Worm (Caenorhabditis elegans) whole organism, mixed stage, embryonic: Measurements from ENCODE around the gene ubc-26.
A peak's percentile ranks its signal among the peaks of the same experiment; 100 is the strongest.

Source experiments
- M03D4.4 ChIP-seq: sonication (generic microtip); optimal IDR thresholded peaks from 2 replicates; lab custom pipeline; 2017; ENCODE audit warnings: mild to moderate bottlenecking, missing genetic modification characterization, missing compliant biosample characterization
- bed-3 ChIP-seq: fragments of 200-800 bp; sonication (Bioruptor generic); optimal IDR thresholded peaks from 3 replicates; lab custom pipeline; 2018; ENCODE audit warnings: mild to moderate bottlenecking, missing genetic modification characterization, moderate library complexity, missing compliant biosample characterization
- blmp-1 ChIP-seq: fragments of 150-350 bp; optimal IDR thresholded peaks from 2 replicates; lab custom pipeline; 2014; ENCODE audit warnings: missing biosample characterization, missing genetic modification characterization
- ceh-43 ChIP-seq: fragments of 200-800 bp; sonication (Bioruptor generic); optimal IDR thresholded peaks from 2 replicates; lab custom pipeline; 2018; ENCODE audit warnings: mild to moderate bottlenecking, missing genetic modification characterization, moderate library complexity, missing compliant biosample characterization
- ceh-83 ChIP-seq: fragments of 200-800 bp; sonication (Bioruptor generic); optimal IDR thresholded peaks from 2 replicates; lab custom pipeline; 2018; ENCODE audit warnings: mild to moderate bottlenecking, missing genetic modification characterization, missing compliant biosample characterization
- ces-1 ChIP-seq: fragments of 150-350 bp; optimal IDR thresholded peaks from 2 replicates; lab custom pipeline; 2014; ENCODE audit warnings: missing biosample characterization, missing genetic modification reagents, missing genetic modification characterization
- cnd-1 ChIP-seq: fragments of 200-800 bp; sonication (Bioruptor generic); optimal IDR thresholded peaks from 2 replicates; lab custom pipeline; 2018; ENCODE audit warnings: mild to moderate bottlenecking, missing genetic modification characterization, missing compliant biosample characterization
- drap-1 ChIP-seq: fragments of 200-800 bp; sonication (Bioruptor generic); optimal IDR thresholded peaks from 3 replicates; lab custom pipeline; 2018; ENCODE audit warnings: mild to moderate bottlenecking, missing genetic modification characterization, missing compliant biosample characterization
- elt-1 ChIP-seq: sonication (generic microtip); optimal IDR thresholded peaks from 2 replicates; lab custom pipeline; 2017; ENCODE audit warnings: missing genetic modification characterization, mild to moderate bottlenecking, missing compliant biosample characterization, antibody characterized with exemption, moderate library complexity, borderline replicate concordance; ENCODE audit not compliant: insufficient read depth
- elt-3 ChIP-seq: fragments of 150-350 bp; optimal IDR thresholded peaks from 2 replicates; lab custom pipeline; 2014; ENCODE audit warnings: missing biosample characterization, missing genetic modification characterization
- ham-2 ChIP-seq: fragments of 200-800 bp; sonication (Bioruptor generic); optimal IDR thresholded peaks from 2 replicates; lab custom pipeline; 2018; ENCODE audit warnings: mild to moderate bottlenecking, missing genetic modification characterization, missing compliant biosample characterization
- hlh-1 ChIP-seq: fragments of 150-350 bp; optimal IDR thresholded peaks from 2 replicates; lab custom pipeline; 2014; ENCODE audit warnings: missing biosample characterization, missing genetic modification reagents, missing genetic modification characterization
- lin-32 ChIP-seq: fragments of 200-800 bp; sonication (Bioruptor generic); optimal IDR thresholded peaks from 2 replicates; lab custom pipeline; 2018; ENCODE audit warnings: mild to moderate bottlenecking, missing genetic modification characterization, missing compliant biosample characterization
- lsy-2 ChIP-seq: fragments of 150-350 bp; optimal IDR thresholded peaks from 2 replicates; lab custom pipeline; 2014; ENCODE audit warnings: missing biosample characterization, missing genetic modification characterization
- mab-5 ChIP-seq: fragments of 150-350 bp; optimal IDR thresholded peaks from 2 replicates; lab custom pipeline; 2014; ENCODE audit warnings: missing biosample characterization, missing genetic modification characterization
- mls-2 ChIP-seq: sonication (generic microtip); optimal IDR thresholded peaks from 2 replicates; lab custom pipeline; 2016; ENCODE audit warnings: mild to moderate bottlenecking, missing genetic modification characterization, moderate library complexity, missing compliant biosample characterization
- nhr-12 ChIP-seq: fragments of 150-350 bp; optimal IDR thresholded peaks from 2 replicates; lab custom pipeline; 2014; ENCODE audit warnings: missing biosample characterization, missing genetic modification characterization
- nhr-2 ChIP-seq: fragments of 150-350 bp; optimal IDR thresholded peaks from 2 replicates; lab custom pipeline; 2014; ENCODE audit warnings: missing biosample characterization, missing genetic modification characterization
- nhr-237 ChIP-seq: fragments of 150-350 bp; optimal IDR thresholded peaks from 2 replicates; lab custom pipeline; 2014; ENCODE audit warnings: missing biosample characterization, missing genetic modification characterization
- nhr-28 ChIP-seq: fragments of 150-350 bp; optimal IDR thresholded peaks from 2 replicates; lab custom pipeline; 2014; ENCODE audit warnings: missing biosample characterization, missing genetic modification characterization
- nhr-76 ChIP-seq: sonication (generic microtip); optimal IDR thresholded peaks from 2 replicates; lab custom pipeline; 2017; ENCODE audit warnings: missing biosample characterization, missing genetic modification characterization
- pha-4 ChIP-seq: fragments of 150-350 bp; optimal IDR thresholded peaks from 2 replicates; lab custom pipeline; 2018; ENCODE audit warnings: missing biosample characterization, missing genetic modification reagents, missing genetic modification characterization
- sem-2 ChIP-seq: fragments of 200-800 bp; sonication (Bioruptor generic); optimal IDR thresholded peaks from 2 replicates; lab custom pipeline; 2018; ENCODE audit warnings: mild to moderate bottlenecking, missing genetic modification characterization, missing compliant biosample characterization
- snpc-4 ChIP-seq: fragments of 150-350 bp; optimal IDR thresholded peaks from 2 replicates; lab custom pipeline; 2014; ENCODE audit warnings: missing biosample characterization, missing genetic modification characterization
- sptf-1 ChIP-seq: sonication (generic microtip); optimal IDR thresholded peaks from 2 replicates; lab custom pipeline; 2017; ENCODE audit warnings: mild to moderate bottlenecking, missing genetic modification characterization, moderate library complexity, missing compliant biosample characterization
- tbx-8 ChIP-seq: fragments of 200-800 bp; sonication (Bioruptor generic); optimal IDR thresholded peaks from 2 replicates; lab custom pipeline; 2018; ENCODE audit warnings: mild to moderate bottlenecking, missing genetic modification characterization, moderate library complexity, missing compliant biosample characterization
- unc-120 ChIP-seq: sonication (generic microtip); optimal IDR thresholded peaks from 2 replicates; lab custom pipeline; 2017; ENCODE audit warnings: missing genetic modification characterization, missing compliant biosample characterization; ENCODE audit not compliant: poor library complexity, severe bottlenecking
- unc-39 ChIP-seq: fragments of 150-350 bp; optimal IDR thresholded peaks from 2 replicates; lab custom pipeline; 2014; ENCODE audit warnings: missing biosample characterization, missing genetic modification characterization
- unc-62 ChIP-seq: fragments of 150-350 bp; optimal IDR thresholded peaks from 2 replicates; lab custom pipeline; 2014; ENCODE audit warnings: missing biosample characterization, missing genetic modification reagents, missing genetic modification characterization
- ztf-11 ChIP-seq: fragments of 150-350 bp; optimal IDR thresholded peaks from 2 replicates; lab custom pipeline; 2014; ENCODE audit warnings: missing biosample characterization, missing genetic modification characterization

Gene ubc-26

ce11 chrII:2857559-2857958 lies 42.6 kb downstream of the ubc-26 start:
- no peak for TF ChIP-seq mls-2 (tag; lab: Kevin White, UChicago)
- no peak for TF ChIP-seq pha-4 (tag; lab: Kevin White, UChicago)
- no peak for TF ChIP-seq lin-32 (GFP tag; lab: Kevin White, UChicago)
- TF ChIP-seq snpc-4: no peak
- peak; percentile 49 for TF ChIP-seq elt-1
- no peak for TF ChIP-seq hlh-1 (tag; lab: Kevin White, UChicago)
- no peak for TF ChIP-seq ham-2 (GFP tag; lab: Kevin White, UChicago)
- TF ChIP-seq cnd-1 (tag; lab: Kevin White, UChicago): no peak

ce11 chrII:2856114-2856513 lies 44.0 kb downstream of the ubc-26 start:
- TF ChIP-seq bed-3 (GFP tag; lab: Kevin White, UChicago) (no peak), cnd-1 (tag; lab: Kevin White, UChicago) (no peak), nhr-2 (tag; lab: Kevin White, UChicago) (no peak), tbx-8 (GFP tag; lab: Kevin White, UChicago) (no peak), nhr-12 (tag; lab: Kevin White, UChicago) (no peak), nhr-237 (tag; lab: Kevin White, UChicago) (no peak), unc-120 (tag; lab: Kevin White, UChicago) (no peak), ces-1 (GFP tag; lab: Kevin White, UChicago) (no peak), nhr-28 (tag; lab: Kevin White, UChicago) (no peak), mab-5 (tag; lab: Kevin White, UChicago) (no peak), elt-3 (no peak), lin-32 (GFP tag; lab: Kevin White, UChicago) (no peak)
- TF ChIP-seq, all 35 proteins: peak for 0

ce11 chrII:2854794-2855193 lies 45.4 kb downstream of the ubc-26 start:
- peak; percentile 24 for TF ChIP-seq blmp-1
- no peak for TF ChIP-seq bed-3 (GFP tag; lab: Kevin White, UChicago)

- no peak for TF ChIP-seq ceh-83 (GFP tag; lab: Kevin White, UChicago)
- TF ChIP-seq lin-32 (GFP tag; lab: Kevin White, UChicago): no peak
- TF ChIP-seq nhr-28 (tag; lab: Kevin White, UChicago): no peak
- no peak for TF ChIP-seq mab-5 (tag; lab: Kevin White, UChicago)
- TF ChIP-seq sptf-1: no peak
- TF ChIP-seq nhr-76 (tag; lab: Kevin White, UChicago): no peak
- no peak for TF ChIP-seq nhr-2 (tag; lab: Kevin White, UChicago)
- no peak for TF ChIP-seq ztf-11 (tag; lab: Kevin White, UChicago)
- no peak for TF ChIP-seq drap-1 (GFP tag; lab: Kevin White, UChicago)
- no peak for TF ChIP-seq blmp-1
These were observed 46.4 kb downstream of the ubc-26 start for ce11 chrII:2853767-2854166.

ce11 chrII:2852493-2852892 lies 47.7 kb downstream of the ubc-26 start, which contains the start of gene ptc-3:
TSS of gene ptc-3 (minus strand) at chrII:2852593.
- TF ChIP-seq mls-2 (tag; lab: Kevin White, UChicago) (no peak), bed-3 (GFP tag; lab: Kevin White, UChicago) (no peak), tbx-8 (GFP tag; lab: Kevin White, UChicago) (no peak), cnd-1 (tag; lab: Kevin White, UChicago) (no peak), nhr-28 (tag; lab: Kevin White, UChicago) (no peak), sptf-1 (no peak), lsy-2 (tag; lab: Kevin White, UChicago) (no peak), ceh-43 (GFP tag; lab: Kevin White, UChicago) (no peak), blmp-1 (no peak), unc-62 (GFP tag; lab: Kevin White, UChicago) (no peak), unc-39 (no peak), mab-5 (tag; lab: Kevin White, UChicago) (no peak), ztf-11 (tag; lab: Kevin White, UChicago) (no peak), nhr-76 (tag; lab: Kevin White, UChicago) (no peak), nhr-12 (tag; lab: Kevin White, UChicago) (no peak), ham-2 (GFP tag; lab: Kevin White, UChicago) (no peak), sem-2 (GFP tag; lab: Kevin White, UChicago) (no peak), nhr-2 (tag; lab: Kevin White, UChicago) (no peak)

- TF ChIP-seq M03D4.4 (tag; lab: Kevin White, UChicago) (no peak), unc-62 (GFP tag; lab: Kevin White, UChicago) (no peak)
These were observed 53.6 kb downstream of the ubc-26 start for ce11 chrII:2846552-2846951.
